Worm (Caenorhabditis elegans): ENCODE data around the gene exp-2.
A peak's percentile ranks its signal among the peaks of the same experiment; 100 is the strongest.

exp-2 gene

DNA sequence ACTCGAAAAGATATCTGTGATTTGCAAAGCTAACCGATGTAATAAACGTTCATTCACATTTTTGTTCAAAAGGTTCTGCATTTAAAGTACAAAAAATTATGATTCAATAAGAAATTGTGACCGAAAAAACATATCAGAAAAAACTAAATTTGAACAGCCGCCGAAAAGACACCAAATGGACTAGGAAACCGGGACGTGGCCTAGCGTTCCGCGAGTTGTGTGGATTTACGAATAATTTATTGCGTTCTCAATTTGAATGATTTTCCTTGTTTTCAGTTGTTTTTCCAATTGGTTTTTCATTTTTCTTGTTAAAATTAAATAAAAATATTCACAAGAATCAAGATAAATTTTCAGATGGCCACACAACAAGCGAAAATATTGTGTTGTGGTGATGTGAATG, 23.7 kb upstream of the exp-2 start, which contains the start of gene cwf-19L1 (continued):
- no peak for TF ChIP-seq lin-11 (tag; optimal IDR thresholded peaks at IDR 0.05)
- TF ChIP-seq snpc-4 (tag; optimal IDR thresholded peaks at IDR 0.05), result peak; percentile 24
- TF ChIP-seq lin-13 (GFP tag; optimal IDR thresholded peaks at IDR 0.05), result peak; percentile 35
- TF ChIP-seq unc-39 (tag; optimal IDR thresholded peaks at IDR 0.05), result no peak

DNA sequence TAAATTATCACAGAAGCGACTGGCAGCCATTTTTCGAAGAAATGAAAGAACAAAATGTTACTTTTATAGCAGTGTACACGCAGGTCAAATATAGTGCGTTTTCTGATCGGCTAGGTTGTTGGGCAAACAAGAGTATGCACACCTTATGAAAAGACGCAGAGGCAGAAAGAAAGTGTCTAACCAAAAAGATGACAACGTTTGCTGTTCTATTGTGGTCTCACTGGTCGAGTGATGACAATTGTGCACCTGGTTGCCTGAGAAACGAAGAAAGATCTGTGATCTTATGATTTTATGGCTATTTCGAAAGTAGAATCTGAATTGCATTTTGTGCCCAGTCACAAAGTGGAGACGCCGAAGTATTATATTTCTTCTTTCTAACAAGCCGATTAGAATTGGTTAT, 20.7 kb upstream of the exp-2 start, which contains the start of gene F17A9.4:
Gene F17A9.4 (minus strand): TSS at position 97 of the 400 bp plus-strand sequence.
- peak; percentile 36 for TF ChIP-seq nhr-129 (tag; optimal IDR thresholded peaks at IDR 0.05)
- peak; percentile 45 for TF ChIP-seq F13H6.1 (tag; optimal IDR thresholded peaks at IDR 0.05)
- TF ChIP-seq fos-1 (tag; optimal IDR thresholded peaks at IDR 0.05), result peak; percentile 45
- TF ChIP-seq sma-3 (GFP tag; optimal IDR thresholded peaks at IDR 0.05), result peak; percentile 6
- peak; percentile 90 for TF ChIP-seq skn-1 (tag; optimal IDR thresholded peaks at IDR 0.05)
- no peak for TF ChIP-seq elt-1 (tag; optimal IDR thresholded peaks at IDR 0.05)
- no peak for TF ChIP-seq alr-1 (tag; optimal IDR thresholded peaks at IDR 0.05)
- TF ChIP-seq nhr-77 (tag; optimal IDR thresholded peaks at IDR 0.05), result no peak
- peak; percentile 12 for TF ChIP-seq lin-11 (tag; optimal IDR thresholded peaks at IDR 0.05)
- TF ChIP-seq ztf-11 (tag; optimal IDR thresholded peaks at IDR 0.05), result no peak
- no peak for TF ChIP-seq dmd-4 (tag; optimal IDR thresholded peaks at IDR 0.05)
- no peak for TF ChIP-seq peb-1 (tag; optimal IDR thresholded peaks at IDR 0.05)
- TF ChIP-seq lin-13 (GFP tag; optimal IDR thresholded peaks at IDR 0.05), result no peak
- TF ChIP-seq sma-9 (GFP tag; optimal IDR thresholded peaks at IDR 0.05), result peak; percentile 57
- TF ChIP-seq sma-9 (tag; optimal IDR thresholded peaks at IDR 0.05), result no peak

DNA sequence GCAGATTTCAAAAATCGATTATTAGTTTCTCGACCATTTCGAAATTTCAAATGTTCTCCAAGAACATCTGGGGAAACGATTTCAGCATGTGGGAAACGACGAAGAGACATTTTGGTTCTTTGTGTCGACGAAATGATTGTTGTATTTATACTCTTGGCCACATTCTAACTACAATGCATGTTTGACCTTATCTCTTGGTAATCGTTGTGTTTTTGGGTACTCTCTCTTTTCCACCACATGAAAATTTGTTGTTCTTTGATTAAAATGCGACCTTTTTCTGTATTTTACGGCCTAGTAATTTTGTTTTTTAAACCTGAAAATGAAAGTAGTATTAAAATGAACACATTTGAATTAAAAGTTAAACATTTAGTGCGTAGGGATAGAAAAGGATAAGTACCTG, 18.4 kb upstream of the exp-2 start, which contains the start of gene F17A9.5:
Gene F17A9.5 (minus strand): TSS at position 175 of the 400 bp plus-strand sequence.
- TF ChIP-seq unc-62 (GFP tag; optimal IDR thresholded peaks at IDR 0.05) (no peak), sma-9 (GFP tag; optimal IDR thresholded peaks at IDR 0.05) (peak; percentile 24), sma-9 (tag; optimal IDR thresholded peaks at IDR 0.05) (no peak)

DNA sequence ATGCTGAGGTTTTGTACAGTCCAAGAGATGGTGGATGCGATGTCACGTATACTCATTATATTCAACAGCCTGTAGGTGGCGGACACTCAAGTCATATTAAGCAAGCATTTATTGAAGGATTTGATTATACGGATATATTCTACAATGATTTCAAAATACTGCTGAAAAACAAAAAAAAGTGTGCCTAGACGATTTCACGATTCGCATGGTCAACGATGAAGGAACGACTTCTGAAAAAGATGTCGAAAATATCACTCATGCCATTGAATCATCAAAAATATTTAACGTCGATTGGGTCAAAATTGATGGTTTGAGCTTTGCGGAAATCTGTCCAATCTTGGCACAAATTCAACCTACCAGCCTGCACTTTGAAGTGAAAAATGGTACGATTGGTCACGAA, 14.2 kb upstream of the exp-2 start:
- TF ChIP-seq lsy-2 (tag; optimal IDR thresholded peaks at IDR 0.05) (no peak), nhr-77 (tag; optimal IDR thresholded peaks at IDR 0.05) (no peak), nhr-237 (tag; optimal IDR thresholded peaks at IDR 0.05) (no peak)

DNA sequence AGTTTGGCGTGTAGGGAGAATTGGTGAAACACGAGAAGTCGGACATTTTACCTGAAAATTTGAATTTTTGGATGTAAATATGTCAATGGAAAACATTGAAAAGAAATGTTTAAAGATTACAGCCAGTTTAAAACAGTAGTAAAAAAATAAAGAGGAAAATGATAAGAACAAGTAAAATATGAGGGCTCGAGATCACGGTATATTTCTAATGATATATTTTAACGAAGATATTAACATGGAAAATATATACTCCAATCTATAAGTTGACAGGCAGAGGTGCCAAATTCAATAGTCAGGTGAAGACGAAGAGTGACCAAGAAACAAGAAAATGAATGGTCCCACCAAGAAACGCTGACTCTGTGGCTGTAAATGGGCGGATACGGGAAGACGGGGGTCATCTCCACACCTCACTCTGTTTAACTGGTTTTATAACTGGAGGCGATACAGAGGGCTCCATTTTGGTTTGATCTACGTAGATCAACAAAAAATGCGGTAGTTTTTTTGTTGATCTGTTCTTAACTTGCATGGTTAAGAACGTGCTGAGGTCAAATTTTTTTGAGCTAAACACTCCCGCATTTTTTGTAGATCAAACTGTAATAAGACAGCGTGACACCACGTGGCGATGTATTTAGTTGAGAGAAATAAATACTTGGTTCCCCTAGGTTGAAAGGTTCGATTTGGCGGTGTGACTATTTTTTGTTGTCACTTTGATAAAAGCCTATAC, 10.9 kb upstream of the exp-2 start, which contains the start of gene ceh-49:
Gene ceh-49 (minus strand): TSS at position 51 of the 724 bp plus-strand sequence.
- TF ChIP-seq unc-55 (GFP tag; optimal IDR thresholded peaks at IDR 0.05), result no peak
- no peak for TF ChIP-seq nhr-10 (tag; optimal IDR thresholded peaks at IDR 0.05)
- TF ChIP-seq sma-3 (GFP tag; optimal IDR thresholded peaks at IDR 0.05), result no peak
- no peak for TF ChIP-seq nhr-237 (tag; optimal IDR thresholded peaks at IDR 0.05)
- no peak for TF ChIP-seq R02D3.7 (tag; optimal IDR thresholded peaks at IDR 0.05)
- no peak for TF ChIP-seq lin-11 (tag; optimal IDR thresholded peaks at IDR 0.05)
- TF ChIP-seq ama-1 (optimal IDR thresholded peaks at IDR 0.05), result no peak
- no peak for TF ChIP-seq blmp-1 (tag; optimal IDR thresholded peaks at IDR 0.05; ENCODE audit: insufficient read depth)
- no peak for TF ChIP-seq ztf-11 (tag; optimal IDR thresholded peaks at IDR 0.05)
- TF ChIP-seq egl-27 (tag; optimal IDR thresholded peaks at IDR 0.05), result no peak
- TF ChIP-seq skn-1 (tag; optimal IDR thresholded peaks at IDR 0.05), result no peak
- no peak for TF ChIP-seq peb-1 (tag; optimal IDR thresholded peaks at IDR 0.05)
- TF ChIP-seq lsy-2 (tag; optimal IDR thresholded peaks at IDR 0.05), result no peak
- TF ChIP-seq crh-2 (tag; optimal IDR thresholded peaks at IDR 0.05), result no peak
- TF ChIP-seq mbf-1 (tag; optimal IDR thresholded peaks at IDR 0.05), result no peak
- no peak for TF ChIP-seq sma-9 (GFP tag; optimal IDR thresholded peaks at IDR 0.05)
- no peak for TF ChIP-seq sma-9 (tag; optimal IDR thresholded peaks at IDR 0.05)
- TF ChIP-seq mab-5 (tag; optimal IDR thresholded peaks at IDR 0.05), result no peak
- no peak for TF ChIP-seq nhr-77 (tag; optimal IDR thresholded peaks at IDR 0.05)
- TF ChIP-seq unc-62 (GFP tag; optimal IDR thresholded peaks at IDR 0.05), result no peak
- no peak for TF ChIP-seq ZK546.5 (tag; optimal IDR thresholded peaks at IDR 0.05)

DNA sequence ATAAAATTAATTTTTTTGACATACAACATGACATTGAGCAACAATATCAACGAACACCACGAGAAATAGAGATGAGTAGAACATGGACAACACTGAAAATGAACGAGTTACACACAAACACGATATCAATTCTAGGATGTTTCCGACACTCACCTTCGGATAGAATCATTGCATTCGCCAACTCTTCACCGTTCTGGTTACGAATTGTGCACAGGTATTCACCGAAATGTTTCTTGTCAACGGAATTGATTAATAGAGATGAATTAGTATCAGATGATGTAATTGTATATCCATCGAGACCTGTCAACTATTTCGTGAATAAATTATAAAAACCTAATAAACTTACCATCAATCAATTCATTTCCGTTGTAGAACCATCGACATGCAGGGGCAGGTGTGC, 9.5 kb upstream of the exp-2 start:
- no peak for TF ChIP-seq fos-1 (tag; optimal IDR thresholded peaks at IDR 0.05)
- TF ChIP-seq ZK546.5 (tag; optimal IDR thresholded peaks at IDR 0.05), result no peak
- TF ChIP-seq ztf-11 (tag; optimal IDR thresholded peaks at IDR 0.05), result no peak
- no peak for TF ChIP-seq elt-1 (tag; optimal IDR thresholded peaks at IDR 0.05)

All from whole organism, L2 larva.